Worm (Caenorhabditis elegans) whole organism, mixed stage, embryonic: ENCODE measurements around the gene math-4.

ENCODE experiments used
- M03D4.4 ChIP-seq: sonication (generic microtip); optimal IDR thresholded peaks from 2 replicates; lab custom pipeline; 2017; ENCODE audit warnings: mild to moderate bottlenecking, missing genetic modification characterization, missing compliant biosample characterization
- bed-3 ChIP-seq: fragments of 200-800 bp; sonication (Bioruptor generic); optimal IDR thresholded peaks from 3 replicates; lab custom pipeline; 2018; ENCODE audit warnings: mild to moderate bottlenecking, missing genetic modification characterization, moderate library complexity, missing compliant biosample characterization
- ceh-39 ChIP-seq: fragments of 150-350 bp; optimal IDR thresholded peaks from 2 replicates; lab custom pipeline; 2014; ENCODE audit warnings: missing biosample characterization, missing genetic modification characterization
- ceh-43 ChIP-seq: fragments of 200-800 bp; sonication (Bioruptor generic); optimal IDR thresholded peaks from 2 replicates; lab custom pipeline; 2018; ENCODE audit warnings: mild to moderate bottlenecking, missing genetic modification characterization, moderate library complexity, missing compliant biosample characterization
- ces-1 ChIP-seq: fragments of 150-350 bp; optimal IDR thresholded peaks from 2 replicates; lab custom pipeline; 2014; ENCODE audit warnings: missing biosample characterization, missing genetic modification reagents, missing genetic modification characterization
- cnd-1 ChIP-seq: fragments of 200-800 bp; sonication (Bioruptor generic); optimal IDR thresholded peaks from 2 replicates; lab custom pipeline; 2018; ENCODE audit warnings: mild to moderate bottlenecking, missing genetic modification characterization, missing compliant biosample characterization
- drap-1 ChIP-seq: fragments of 200-800 bp; sonication (Bioruptor generic); optimal IDR thresholded peaks from 3 replicates; lab custom pipeline; 2018; ENCODE audit warnings: mild to moderate bottlenecking, missing genetic modification characterization, missing compliant biosample characterization
- elt-1 ChIP-seq: sonication (generic microtip); optimal IDR thresholded peaks from 2 replicates; lab custom pipeline; 2017; ENCODE audit warnings: missing genetic modification characterization, mild to moderate bottlenecking, missing compliant biosample characterization, antibody characterized with exemption, moderate library complexity, borderline replicate concordance; ENCODE audit not compliant: insufficient read depth
- flh-1 ChIP-seq: fragments of 200-800 bp; sonication (Bioruptor generic); optimal IDR thresholded peaks from 2 replicates; lab custom pipeline; 2018; ENCODE audit warnings: mild to moderate bottlenecking, missing genetic modification characterization, moderate library complexity, missing compliant biosample characterization
- lin-13 ChIP-seq: fragments of 150-350 bp; optimal IDR thresholded peaks from 2 replicates; lab custom pipeline; 2014; ENCODE audit warnings: missing biosample characterization, missing genetic modification characterization
- lin-32 ChIP-seq: fragments of 200-800 bp; sonication (Bioruptor generic); optimal IDR thresholded peaks from 2 replicates; lab custom pipeline; 2018; ENCODE audit warnings: mild to moderate bottlenecking, missing genetic modification characterization, missing compliant biosample characterization
- lsy-2 ChIP-seq: fragments of 150-350 bp; optimal IDR thresholded peaks from 2 replicates; lab custom pipeline; 2014; ENCODE audit warnings: missing biosample characterization, missing genetic modification characterization
- mab-5 ChIP-seq: fragments of 150-350 bp; optimal IDR thresholded peaks from 2 replicates; lab custom pipeline; 2014; ENCODE audit warnings: missing biosample characterization, missing genetic modification characterization
- mep-1 ChIP-seq: fragments of 150-350 bp; optimal IDR thresholded peaks from 2 replicates; lab custom pipeline; 2017; ENCODE audit warnings: missing biosample characterization, missing genetic modification reagents, missing genetic modification characterization, inconsistent platforms
- mls-2 ChIP-seq: sonication (generic microtip); optimal IDR thresholded peaks from 2 replicates; lab custom pipeline; 2016; ENCODE audit warnings: mild to moderate bottlenecking, missing genetic modification characterization, moderate library complexity, missing compliant biosample characterization
- nhr-12 ChIP-seq: fragments of 150-350 bp; optimal IDR thresholded peaks from 2 replicates; lab custom pipeline; 2014; ENCODE audit warnings: missing biosample characterization, missing genetic modification characterization
- nhr-2 ChIP-seq: fragments of 150-350 bp; optimal IDR thresholded peaks from 2 replicates; lab custom pipeline; 2014; ENCODE audit warnings: missing biosample characterization, missing genetic modification characterization
- nhr-237 ChIP-seq: fragments of 150-350 bp; optimal IDR thresholded peaks from 2 replicates; lab custom pipeline; 2014; ENCODE audit warnings: missing biosample characterization, missing genetic modification characterization
- nhr-28 ChIP-seq: fragments of 150-350 bp; optimal IDR thresholded peaks from 2 replicates; lab custom pipeline; 2014; ENCODE audit warnings: missing biosample characterization, missing genetic modification characterization
- nhr-76 ChIP-seq: sonication (generic microtip); optimal IDR thresholded peaks from 2 replicates; lab custom pipeline; 2017; ENCODE audit warnings: missing biosample characterization, missing genetic modification characterization
- pha-4 ChIP-seq: fragments of 150-350 bp; optimal IDR thresholded peaks from 2 replicates; lab custom pipeline; 2018; ENCODE audit warnings: missing biosample characterization, missing genetic modification reagents, missing genetic modification characterization
- sem-2 ChIP-seq: fragments of 200-800 bp; sonication (Bioruptor generic); optimal IDR thresholded peaks from 2 replicates; lab custom pipeline; 2018; ENCODE audit warnings: mild to moderate bottlenecking, missing genetic modification characterization, missing compliant biosample characterization
- snpc-4 ChIP-seq: fragments of 150-350 bp; optimal IDR thresholded peaks from 2 replicates; lab custom pipeline; 2014; ENCODE audit warnings: missing biosample characterization, missing genetic modification characterization
- sptf-1 ChIP-seq: sonication (generic microtip); optimal IDR thresholded peaks from 2 replicates; lab custom pipeline; 2017; ENCODE audit warnings: mild to moderate bottlenecking, missing genetic modification characterization, moderate library complexity, missing compliant biosample characterization
- tbx-8 ChIP-seq: fragments of 200-800 bp; sonication (Bioruptor generic); optimal IDR thresholded peaks from 2 replicates; lab custom pipeline; 2018; ENCODE audit warnings: mild to moderate bottlenecking, missing genetic modification characterization, moderate library complexity, missing compliant biosample characterization
- unc-39 ChIP-seq: fragments of 150-350 bp; optimal IDR thresholded peaks from 2 replicates; lab custom pipeline; 2014; ENCODE audit warnings: missing biosample characterization, missing genetic modification characterization
- zip-8 ChIP-seq: fragments of 150-350 bp; optimal IDR thresholded peaks from 2 replicates; lab custom pipeline; 2014; ENCODE audit warnings: missing biosample characterization, missing genetic modification characterization
- ztf-11 ChIP-seq: fragments of 150-350 bp; optimal IDR thresholded peaks from 2 replicates; lab custom pipeline; 2014; ENCODE audit warnings: missing biosample characterization, missing genetic modification characterization

Gene math-4

DNA sequence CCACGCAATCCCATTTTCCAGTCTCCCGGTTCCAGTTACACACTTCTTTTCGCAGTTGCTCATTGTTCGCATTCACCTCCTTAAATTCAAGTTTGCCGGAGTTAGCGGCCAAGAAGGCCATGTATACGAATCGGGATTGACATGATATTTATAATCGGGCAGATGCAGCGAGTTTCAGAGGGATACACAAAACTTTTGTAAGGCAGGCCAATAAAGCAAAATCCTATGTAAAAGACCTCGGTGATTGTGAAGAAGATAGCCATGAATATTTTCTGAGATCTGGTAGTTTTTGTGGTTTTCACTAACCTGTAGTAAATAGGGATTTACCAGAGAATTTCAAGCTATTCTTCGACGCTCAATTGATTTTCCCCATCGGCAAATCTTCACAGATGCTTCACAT is 15.7 kb downstream of the math-4 start:
- TF ChIP-seq elt-1 (tag; lab: Kevin White, UChicago) (no peak), flh-1 (GFP tag; lab: Kevin White, UChicago) (no peak), drap-1 (GFP tag; lab: Kevin White, UChicago) (no peak), ceh-43 (GFP tag; lab: Kevin White, UChicago) (no peak), nhr-76 (tag; lab: Kevin White, UChicago) (no peak), lsy-2 (tag; lab: Kevin White, UChicago) (no peak)

DNA sequence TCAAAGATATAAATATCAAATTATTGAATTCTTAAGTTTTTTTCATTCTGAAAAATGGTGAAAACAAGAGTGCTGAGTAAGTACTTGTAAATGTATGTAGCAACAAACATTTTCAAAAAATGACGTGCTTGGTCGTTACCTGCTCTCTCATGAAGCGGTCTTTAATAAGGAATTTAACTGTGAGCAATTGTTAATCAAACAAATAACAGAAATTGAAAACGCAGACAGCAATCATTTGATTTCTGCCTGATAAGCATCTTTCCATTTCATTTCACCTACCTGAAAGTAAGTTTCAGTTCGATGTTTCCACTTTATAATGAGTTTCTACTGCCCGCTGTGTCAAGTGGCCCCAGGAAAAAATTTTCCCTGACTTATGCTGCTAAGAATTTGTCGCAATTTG is 19.3 kb downstream of the math-4 start, which contains the start of gene math-28:
TSS of gene math-28 (plus strand) at position 301 of the 400 bp plus-strand sequence.
- TF ChIP-seq ztf-11 = no peak
- TF ChIP-seq sptf-1 = no peak
- no peak for TF ChIP-seq unc-39
- TF ChIP-seq mls-2 (tag; lab: Kevin White, UChicago) = no peak
- no peak for TF ChIP-seq nhr-237 (tag; lab: Kevin White, UChicago)
- no peak for TF ChIP-seq cnd-1 (tag; lab: Kevin White, UChicago)
- TF ChIP-seq bed-3 (GFP tag; lab: Kevin White, UChicago) = no peak
- TF ChIP-seq M03D4.4 (tag; lab: Kevin White, UChicago) = no peak
- TF ChIP-seq tbx-8 (GFP tag; lab: Kevin White, UChicago) = no peak
- TF ChIP-seq snpc-4 = no peak
- no peak for TF ChIP-seq nhr-12 (tag; lab: Kevin White, UChicago)
- TF ChIP-seq sem-2 (GFP tag; lab: Kevin White, UChicago) = no peak
- TF ChIP-seq lsy-2 (tag; lab: Kevin White, UChicago) = no peak
- TF ChIP-seq, all 35 proteins: peak for 0

DNA sequence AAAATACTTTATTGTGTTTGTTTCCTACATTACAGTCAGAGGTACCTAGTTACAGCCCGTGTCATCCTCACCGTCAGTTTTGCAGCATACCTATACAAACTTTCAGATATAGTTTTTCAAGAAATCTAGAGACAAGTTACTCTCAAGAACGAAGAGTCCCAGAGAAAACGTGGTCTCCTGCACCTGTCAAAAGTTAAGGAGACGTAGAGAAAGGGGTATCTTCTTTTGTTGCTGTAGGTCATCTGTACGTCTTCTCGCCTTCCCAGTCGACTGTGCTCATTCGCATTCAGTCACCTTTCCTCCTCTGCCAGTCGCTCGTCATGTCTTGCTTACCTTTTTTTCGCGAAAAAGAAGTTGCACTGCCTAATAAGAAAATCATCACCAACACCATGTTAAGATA is 20.8 kb downstream of the math-4 start, which contains the start of gene F36H5.4:
TSS of gene F36H5.4 (plus strand) at position 301 of the 400 bp plus-strand sequence.
- TF ChIP-seq lin-32 (GFP tag; lab: Kevin White, UChicago) = no peak
- no peak for TF ChIP-seq elt-1 (tag; lab: Kevin White, UChicago)
- TF ChIP-seq lin-13 (tag; lab: Kevin White, UChicago) = no peak
- no peak for TF ChIP-seq ceh-43 (GFP tag; lab: Kevin White, UChicago)
- TF ChIP-seq nhr-28 = no peak
- TF ChIP-seq unc-39 = no peak

DNA sequence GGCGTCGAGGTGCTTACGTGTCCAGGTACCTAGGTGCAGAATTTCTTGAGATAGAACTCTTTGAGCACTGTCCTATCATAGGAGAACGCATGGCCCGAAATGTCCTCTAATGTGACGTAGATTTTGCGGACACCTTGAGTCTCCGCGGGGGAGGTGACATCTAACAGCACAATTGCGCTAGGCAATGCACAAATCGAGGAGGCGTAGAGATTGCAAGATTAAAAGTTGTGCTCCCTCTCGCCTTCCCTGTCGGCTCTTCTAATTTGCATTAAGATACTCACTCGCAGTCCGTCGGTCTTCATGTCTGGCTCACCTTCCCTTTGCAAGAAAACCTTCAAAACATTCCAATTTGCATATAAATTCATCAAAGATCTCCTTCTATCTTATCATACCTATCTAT is 22.8 kb downstream of the math-4 start, which contains the start of gene F36H5.18:
TSS of gene F36H5.18 (plus strand) at position 301 of the 400 bp plus-strand sequence.
- TF ChIP-seq ceh-39 (tag; lab: Kevin White, UChicago) (no peak), elt-1 (tag; lab: Kevin White, UChicago) (no peak), mep-1 (tag; lab: Kevin White, UChicago) (no peak), ces-1 (GFP tag; lab: Kevin White, UChicago) (no peak), zip-8 (tag; lab: Kevin White, UChicago) (no peak), nhr-28 (no peak), snpc-4 (no peak), pha-4 (tag; lab: Kevin White, UChicago) (no peak), sem-2 (GFP tag; lab: Kevin White, UChicago) (no peak), mab-5 (no peak)
- TF ChIP-seq, all 35 proteins: peak for 0

DNA sequence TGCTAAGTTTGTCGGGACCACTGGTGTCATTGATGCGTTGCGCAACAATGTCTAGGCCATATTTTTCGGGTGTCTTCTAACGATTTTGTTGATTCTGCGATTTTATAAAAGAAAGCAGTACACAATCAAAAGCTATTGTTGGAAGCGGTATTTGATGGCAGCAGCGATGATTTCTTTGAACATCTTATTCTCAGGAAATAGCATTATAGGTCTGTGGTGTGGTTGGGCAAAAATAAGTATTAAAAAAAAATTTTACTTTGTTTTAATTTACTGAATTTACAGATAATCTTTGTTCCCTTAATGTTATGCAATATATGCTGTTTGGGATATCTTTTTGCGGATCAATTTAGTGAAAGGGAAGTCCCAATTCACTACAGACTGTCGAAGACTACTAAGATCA is 25.3 kb downstream of the math-4 start, which contains the start of gene F36H5.10:
TSS of gene F36H5.10 (plus strand) at position 301 of the 400 bp plus-strand sequence.
- TF ChIP-seq zip-8 (tag; lab: Kevin White, UChicago) = peak; percentile 19
- TF ChIP-seq M03D4.4 (tag; lab: Kevin White, UChicago) = no peak
- TF ChIP-seq, all 35 proteins: peak for 1

DNA sequence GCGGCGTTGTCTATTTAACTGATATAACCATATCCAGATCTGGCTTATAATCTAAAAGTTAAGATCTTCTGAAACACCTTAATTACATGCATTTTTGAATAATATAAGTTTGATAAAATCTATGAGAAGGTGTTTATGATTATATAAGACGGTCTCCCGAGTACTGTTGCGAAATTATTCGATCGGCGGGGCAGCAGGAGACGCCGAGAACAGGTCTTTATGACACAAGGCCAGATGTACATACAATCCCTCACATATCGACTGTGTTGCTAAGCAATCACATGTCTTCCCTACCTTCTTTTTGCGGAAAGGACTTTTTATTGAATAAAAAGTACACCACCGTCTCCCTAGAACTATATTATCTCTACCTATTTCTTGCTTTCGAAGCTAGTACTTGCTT is 25.8 kb downstream of the math-4 start, which contains the start of gene fbxb-53:
TSS of gene fbxb-53 (plus strand) at position 301 of the 400 bp plus-strand sequence.
- TF ChIP-seq nhr-237 (tag; lab: Kevin White, UChicago) (no peak), elt-1 (tag; lab: Kevin White, UChicago) (peak; percentile 44)

DNA sequence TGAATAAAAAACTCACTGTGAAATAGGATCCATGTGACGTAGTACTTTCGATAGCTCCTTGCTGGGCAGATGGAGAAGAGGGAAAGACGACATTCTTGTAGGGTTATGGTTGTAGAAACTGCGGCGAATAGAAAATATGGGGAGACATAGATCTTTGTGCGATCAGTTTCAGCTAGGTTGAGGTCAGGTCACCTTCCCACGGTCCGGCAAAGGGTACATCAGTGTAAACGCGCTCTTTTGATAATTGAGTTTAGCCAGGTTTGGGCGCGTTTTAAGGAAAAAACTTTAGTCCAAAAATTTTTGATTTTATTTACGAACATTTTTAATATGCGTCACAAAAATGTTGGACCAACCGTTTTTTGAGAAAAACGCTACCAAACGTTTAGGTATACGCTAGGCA is 26.3 kb downstream of the math-4 start, which contains the start of gene F36H5.17:
TSS of gene F36H5.17 (minus strand) at position 101 of the 400 bp plus-strand sequence.
- TF ChIP-seq M03D4.4 (tag; lab: Kevin White, UChicago) (no peak), snpc-4 (no peak), bed-3 (GFP tag; lab: Kevin White, UChicago) (no peak), nhr-237 (tag; lab: Kevin White, UChicago) (no peak), ceh-39 (tag; lab: Kevin White, UChicago) (no peak), nhr-12 (tag; lab: Kevin White, UChicago) (no peak), mab-5 (no peak), ceh-43 (GFP tag; lab: Kevin White, UChicago) (no peak), nhr-2 (tag; lab: Kevin White, UChicago) (no peak), unc-39 (no peak), ztf-11 (no peak), nhr-28 (no peak), mep-1 (tag; lab: Kevin White, UChicago) (no peak), zip-8 (tag; lab: Kevin White, UChicago) (no peak)
